Fruit fly (Drosophila melanogaster): ENCODE data around the gene Acbp1.

Gene Acbp1

dm6 chr2L:8162307-8163024 is at the start of gene Acbp1:
Acbp1 (minus strand) TSS chr2L:8162452.
- TF ChIP-seq usp (GFP tag; optimal IDR thresholded peaks at IDR 0.05) (no peak), CG32264 (GFP tag; optimal IDR thresholded peaks at IDR 0.05) (peak; percentile 45), br (GFP tag; optimal IDR thresholded peaks at IDR 0.05) (peak; percentile 94), Hnf4 (GFP tag; optimal IDR thresholded peaks at IDR 0.05) (peak; percentile 90), Hr83 (GFP tag; optimal IDR thresholded peaks at IDR 0.05; ENCODE audit: poor library complexity, severe bottlenecking) (peak; percentile 90), dmrt93B (GFP tag; optimal IDR thresholded peaks at IDR 0.05) (peak; percentile 90), brk (GFP tag; optimal IDR thresholded peaks at IDR 0.05) (peak; percentile 95), dl (GFP tag; optimal IDR thresholded peaks at IDR 0.05; ENCODE audit: insufficient read depth in 1 of 2, partially characterized antibody in 2 of 2) (no peak), ey (GFP tag; optimal IDR thresholded peaks at IDR 0.05) (peak; percentile 89), tai (GFP tag; optimal IDR thresholded peaks at IDR 0.05) (peak; percentile 95), Dif (GFP tag; optimal IDR thresholded peaks at IDR 0.05; ENCODE audit: partially characterized antibody) (no peak), HLH106 (tag; optimal IDR thresholded peaks at IDR 0.05) (peak; percentile 97), rgr (GFP tag; optimal IDR thresholded peaks at IDR 0.05) (peak; percentile 96), Hr78 (GFP tag; optimal IDR thresholded peaks at IDR 0.05) (no peak), woc (GFP tag; optimal IDR thresholded peaks at IDR 0.05) (peak; percentile 98), GATAd (GFP tag; optimal IDR thresholded peaks at IDR 0.05) (peak; percentile 67), foxo (GFP tag; optimal IDR thresholded peaks at IDR 0.05) (peak; percentile 53 to 96), psq (GFP tag; optimal IDR thresholded peaks at IDR 0.05) (peak; percentile 86), h (GFP tag; optimal IDR thresholded peaks at IDR 0.05) (peak; percentile 94), pan (optimal IDR thresholded peaks at IDR 0.05) (no peak), lola (GFP tag; optimal IDR thresholded peaks at IDR 0.05) (no peak), CG9705 (GFP tag; optimal IDR thresholded peaks at IDR 0.05) (peak; percentile 94), CrebA (GFP tag; optimal IDR thresholded peaks at IDR 0.05; ENCODE audit: borderline replicate concordance) (peak; percentile 38), fru (GFP tag; optimal IDR thresholded peaks at IDR 0.05) (peak; percentile 95), jim (GFP tag; optimal IDR thresholded peaks at IDR 0.05) (no peak), sage (GFP tag; optimal IDR thresholded peaks at IDR 0.05) (peak; percentile 92), N (GFP tag; optimal IDR thresholded peaks at IDR 0.05) (no peak), OdsH (GFP tag; optimal IDR thresholded peaks at IDR 0.05) (peak; percentile 97), dsf (GFP tag; optimal IDR thresholded peaks at IDR 0.05; ENCODE audit: borderline replicate concordance) (peak; percentile 73), Vsx2 (GFP tag; optimal IDR thresholded peaks at IDR 0.05; ENCODE audit: partially characterized antibody) (no peak), Jra (GFP tag; optimal IDR thresholded peaks at IDR 0.05) (peak; percentile 80), Sp1 (GFP tag; optimal IDR thresholded peaks at IDR 0.05) (peak; percentile 99), Myc (optimal IDR thresholded peaks at IDR 0.05) (no peak), Abd-B (GFP tag; optimal IDR thresholded peaks at IDR 0.05) (no peak), Mio (GFP tag; optimal IDR thresholded peaks at IDR 0.05) (peak; percentile 51), sv (GFP tag; optimal IDR thresholded peaks at IDR 0.05) (peak; percentile 95), Dfd (GFP tag; optimal IDR thresholded peaks at IDR 0.05) (no peak), Rel (GFP tag; optimal IDR thresholded peaks at IDR 0.05) (peak; percentile 92), Rel (tag; optimal IDR thresholded peaks at IDR 0.05) (peak; percentile 90)

DNA sequence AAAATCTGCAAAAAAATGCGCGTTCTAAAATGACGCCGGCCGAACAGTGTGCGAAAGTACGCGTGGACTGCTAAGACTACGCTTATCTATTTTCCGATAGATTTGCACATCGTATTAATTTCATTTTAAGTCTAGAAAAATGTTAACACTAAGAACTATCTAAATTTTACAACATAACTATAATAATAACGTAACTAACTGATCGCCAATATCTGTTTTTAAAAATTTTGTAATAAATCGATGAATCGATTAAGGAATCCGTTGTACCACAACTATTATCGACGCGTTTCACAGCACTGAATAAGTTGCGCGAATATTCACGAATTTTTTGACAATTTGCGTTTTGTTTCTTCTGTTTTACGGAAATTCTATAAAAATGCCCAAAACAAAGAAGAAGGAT is 48.8 kb upstream of the Acbp1 start, which contains the start of gene Ssb-c31a:
Ssb-c31a (plus strand) TSS at position 278 of the 400 bp plus-strand sequence.
- TF ChIP-seq Mio (GFP tag; optimal IDR thresholded peaks at IDR 0.05) (no peak), sv (GFP tag; optimal IDR thresholded peaks at IDR 0.05) (peak; percentile 65), pan (optimal IDR thresholded peaks at IDR 0.05) (no peak), dmrt93B (GFP tag; optimal IDR thresholded peaks at IDR 0.05) (peak; percentile 32), sage (GFP tag; optimal IDR thresholded peaks at IDR 0.05) (peak; percentile 48), Jra (GFP tag; optimal IDR thresholded peaks at IDR 0.05) (peak; percentile 90), Myc (optimal IDR thresholded peaks at IDR 0.05) (no peak), Abd-B (GFP tag; optimal IDR thresholded peaks at IDR 0.05) (no peak), Dif (GFP tag; optimal IDR thresholded peaks at IDR 0.05; ENCODE audit: partially characterized antibody) (no peak), ey (GFP tag; optimal IDR thresholded peaks at IDR 0.05) (peak; percentile 51), rgr (GFP tag; optimal IDR thresholded peaks at IDR 0.05) (peak; percentile 72), Vsx2 (GFP tag; optimal IDR thresholded peaks at IDR 0.05; ENCODE audit: partially characterized antibody) (no peak), Hr78 (GFP tag; optimal IDR thresholded peaks at IDR 0.05) (no peak), brk (GFP tag; optimal IDR thresholded peaks at IDR 0.05) (peak; percentile 84), lola (GFP tag; optimal IDR thresholded peaks at IDR 0.05) (no peak), CG9705 (GFP tag; optimal IDR thresholded peaks at IDR 0.05) (peak; percentile 38), HLH106 (tag; optimal IDR thresholded peaks at IDR 0.05) (peak; percentile 68), dsf (GFP tag; optimal IDR thresholded peaks at IDR 0.05; ENCODE audit: borderline replicate concordance) (peak; percentile 81), usp (GFP tag; optimal IDR thresholded peaks at IDR 0.05) (no peak), N (GFP tag; optimal IDR thresholded peaks at IDR 0.05) (no peak), CrebA (GFP tag; optimal IDR thresholded peaks at IDR 0.05; ENCODE audit: borderline replicate concordance) (no peak), foxo (GFP tag; optimal IDR thresholded peaks at IDR 0.05) (peak; percentile 71 to 75), Sp1 (GFP tag; optimal IDR thresholded peaks at IDR 0.05) (peak; percentile 60), Hnf4 (GFP tag; optimal IDR thresholded peaks at IDR 0.05) (peak; percentile 81), tai (GFP tag; optimal IDR thresholded peaks at IDR 0.05) (peak; percentile 88), OdsH (GFP tag; optimal IDR thresholded peaks at IDR 0.05) (peak; percentile 60), dl (GFP tag; optimal IDR thresholded peaks at IDR 0.05; ENCODE audit: insufficient read depth in 1 of 2, partially characterized antibody in 2 of 2) (no peak), GATAd (GFP tag; optimal IDR thresholded peaks at IDR 0.05) (peak; percentile 61), fru (GFP tag; optimal IDR thresholded peaks at IDR 0.05) (peak; percentile 78), jim (GFP tag; optimal IDR thresholded peaks at IDR 0.05) (no peak), h (GFP tag; optimal IDR thresholded peaks at IDR 0.05) (peak; percentile 83), woc (GFP tag; optimal IDR thresholded peaks at IDR 0.05) (peak; percentile 73), Hr83 (GFP tag; optimal IDR thresholded peaks at IDR 0.05; ENCODE audit: poor library complexity, severe bottlenecking) (no peak), CG32264 (GFP tag; optimal IDR thresholded peaks at IDR 0.05) (peak; percentile 34), Dfd (GFP tag; optimal IDR thresholded peaks at IDR 0.05) (no peak), psq (GFP tag; optimal IDR thresholded peaks at IDR 0.05) (peak; percentile 58), br (GFP tag; optimal IDR thresholded peaks at IDR 0.05) (peak; percentile 80), Rel (GFP tag; optimal IDR thresholded peaks at IDR 0.05) (no peak), Rel (tag; optimal IDR thresholded peaks at IDR 0.05) (peak; percentile 49)

Measured in whole organism, wandering third instar larva.